Worm (Caenorhabditis elegans) whole organism, L1 larva: ENCODE results near the gene gpa-6.

Experiments
- dpl-1 ChIP-seq, 3 experiments: fragments of 150-350 bp in 2 of 3; sonication (generic microtip) in 1 of 3; optimal IDR thresholded peaks; 2 replicates each; lab custom pipeline; 2014 to 2017; ENCODE audit warnings: missing biosample characterization in 3 of 3, missing genetic modification characterization in 3 of 3, missing genetic modification reagents in 3 of 3
- irx-1 ChIP-seq: sonication (generic microtip); optimal IDR thresholded peaks from 2 replicates; lab custom pipeline; 2016; ENCODE audit warnings: missing genetic modification characterization, missing compliant biosample characterization
- nhr-20 ChIP-seq: sonication (generic microtip); optimal IDR thresholded peaks from 2 replicates; lab custom pipeline; 2016; ENCODE audit warnings: mild to moderate bottlenecking, missing genetic modification characterization, missing compliant biosample characterization
- nhr-237 ChIP-seq: fragments of 150-350 bp; optimal IDR thresholded peaks from 2 replicates; lab custom pipeline; 2014; ENCODE audit warnings: missing biosample characterization, missing genetic modification characterization
- nhr-76 ChIP-seq: sonication (generic microtip); optimal IDR thresholded peaks from 2 replicates; lab custom pipeline; 2017; ENCODE audit warnings: missing biosample characterization, missing genetic modification characterization
- nhr-77 ChIP-seq: fragments of 150-350 bp; optimal IDR thresholded peaks from 2 replicates; lab custom pipeline; 2014; ENCODE audit warnings: missing biosample characterization, missing genetic modification characterization
- sox-4 ChIP-seq: sonication (generic microtip); optimal IDR thresholded peaks from 2 replicates; lab custom pipeline; 2016; ENCODE audit warnings: missing genetic modification characterization, missing compliant biosample characterization

DNA sequence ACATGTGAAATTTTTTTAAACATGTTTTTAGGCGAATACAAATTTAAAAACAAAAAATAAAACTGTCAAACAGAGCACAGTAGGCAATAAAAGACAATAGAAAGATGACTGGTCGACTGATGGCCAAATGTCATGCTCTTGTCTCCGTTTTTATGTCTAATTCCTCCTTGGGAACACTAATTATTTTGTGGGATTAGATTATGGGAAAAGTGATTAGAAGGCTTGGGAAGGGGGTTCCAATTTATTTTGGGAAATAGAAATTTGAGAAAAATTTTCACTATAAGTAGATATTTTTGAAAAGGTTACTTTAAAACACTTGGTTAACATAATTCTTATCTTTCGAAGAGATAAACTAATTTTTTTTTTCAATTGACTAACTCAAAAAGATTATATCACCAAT lies 20.2 kb upstream of the gpa-6 start:
- TF ChIP-seq nhr-76 (tag; lab: Kevin White, UChicago): no peak
- TF ChIP-seq sox-4 (tag; lab: Kevin White, UChicago): no peak
- TF ChIP-seq dpl-1 (GFP tag; optimal IDR thresholded peaks at IDR 0.05; lab: Kevin White, UChicago): no peak
- no peak for TF ChIP-seq nhr-77 (tag; lab: Kevin White, UChicago)
- TF ChIP-seq nhr-237 (tag; lab: Kevin White, UChicago): no peak
- no peak for TF ChIP-seq irx-1 (tag; lab: Kevin White, UChicago)
- TF ChIP-seq nhr-20 (tag; lab: Kevin White, UChicago): no peak
